Worm (Caenorhabditis elegans) whole organism, L4/young adult: Measurements from ENCODE around the gene htrl-1.
"Not testable (repeated sequence)": the region's sequence is repeated elsewhere in the genome, so short reads cannot be mapped to it uniquely, and the experiment has no call there.

ENCODE experiments used
- W03F9.2 ChIP-seq: fragments of 150-350 bp; optimal IDR thresholded peaks from 2 replicates; lab custom pipeline; 2014; ENCODE audit warnings: missing biosample characterization, missing genetic modification characterization
- dao-5 ChIP-seq: sonication (generic microtip); optimal IDR thresholded peaks from 2 replicates; lab custom pipeline; 2016; ENCODE audit warnings: missing genotype, missing genetic modification characterization, moderate library complexity, missing compliant biosample characterization
- him-1 ChIP-seq: sonication (generic microtip); optimal IDR thresholded peaks from 2 replicates; lab custom pipeline; 2016; ENCODE audit warnings: missing genotype, missing genetic modification reagents, missing genetic modification characterization, missing compliant biosample characterization

htrl-1 gene

DNA sequence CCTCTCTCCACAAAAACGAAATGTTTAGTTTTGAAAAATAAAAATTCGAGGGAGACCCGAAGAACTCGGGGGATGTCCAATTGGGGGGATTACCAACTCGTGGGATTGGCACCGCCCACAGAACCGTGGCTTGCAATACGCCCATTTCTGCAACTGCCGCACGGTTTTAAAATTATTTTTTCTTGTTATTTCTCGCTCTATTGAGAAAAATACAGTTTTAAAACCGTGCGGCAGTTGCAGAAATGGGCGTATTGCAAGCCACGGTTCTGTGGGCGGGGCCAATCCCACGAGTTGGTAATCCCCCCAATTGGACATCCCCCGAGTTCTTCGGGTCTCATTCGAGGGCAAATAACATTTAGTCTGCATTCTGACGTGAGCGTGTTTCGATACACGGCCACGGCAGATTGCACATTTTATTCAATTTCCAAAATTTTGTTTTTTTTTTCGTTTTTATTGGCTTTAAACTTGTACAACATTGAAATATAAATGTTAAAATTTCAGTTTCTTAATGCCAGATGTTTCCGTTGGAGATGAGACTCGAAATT lies 8.7 kb upstream of the htrl-1 start, which contains the start of the genes C55A6.1 and C55A6.10:
Gene C55A6.1, minus strand, starts transcription at position 116 of the 545 bp plus-strand sequence.
Gene C55A6.10, plus strand, starts transcription at position 495 of the 545 bp plus-strand sequence.
- peak; percentile 56 for TF ChIP-seq W03F9.2

DNA sequence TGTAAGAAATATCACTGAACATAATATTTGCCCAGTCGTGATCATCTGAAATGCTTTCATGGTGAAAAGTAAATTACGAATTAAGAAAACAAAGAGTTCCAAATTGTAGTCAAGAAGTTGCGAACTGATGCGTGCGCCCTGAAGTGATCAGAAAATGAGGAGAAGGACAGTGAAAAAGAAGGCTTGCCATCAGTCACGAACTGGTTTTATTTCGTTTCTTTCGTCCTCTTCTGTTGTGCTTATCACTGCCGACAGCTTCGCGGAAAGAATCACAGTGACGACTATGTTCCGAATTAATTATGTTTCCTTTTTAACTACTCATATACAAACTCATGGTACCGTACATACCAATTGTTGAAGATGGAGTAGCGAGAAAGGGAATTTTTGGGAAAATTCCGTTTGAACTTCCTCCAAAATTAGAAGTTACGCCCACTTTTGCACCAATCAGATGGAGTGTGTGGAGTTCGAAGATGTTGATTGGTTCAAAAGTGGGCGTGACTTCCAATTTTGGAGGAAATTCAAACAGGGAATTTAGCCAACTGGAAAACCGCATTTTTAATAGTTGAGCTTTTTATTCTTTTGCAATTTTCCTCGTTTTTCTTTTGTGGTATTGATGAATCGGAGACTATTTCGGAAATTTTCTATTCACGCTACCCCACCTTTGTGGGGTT lies 7.0 kb upstream of the htrl-1 start, which contains the start of gene C55A6.12:
Gene C55A6.12, minus strand, starts transcription at position 51 of the 671 bp plus-strand sequence.
- TF ChIP-seq him-1 (tag; lab: Kevin White, UChicago) (no peak), W03F9.2 (no peak), dao-5 (tag; lab: Kevin White, UChicago) (no peak)

DNA sequence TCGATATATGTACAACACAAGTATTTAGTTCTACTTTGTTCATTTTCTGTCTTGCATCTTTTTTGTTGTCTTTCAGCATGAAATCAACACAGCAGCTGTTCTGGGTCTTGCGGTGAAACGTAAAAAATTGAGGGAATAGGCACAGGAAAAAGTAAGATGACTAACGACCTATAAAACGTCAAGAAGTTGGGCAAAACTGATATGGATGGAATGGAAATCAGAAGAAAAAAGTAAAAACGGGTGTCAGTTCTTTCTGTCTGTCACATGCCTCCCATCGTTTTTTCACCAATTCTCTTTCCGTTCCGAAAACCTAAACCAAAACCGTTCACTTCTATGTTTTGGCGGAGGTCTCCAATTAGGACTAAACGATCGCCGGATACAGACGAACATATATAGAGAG lies 4.8 kb upstream of the htrl-1 start:
- TF ChIP-seq dao-5 (tag; lab: Kevin White, UChicago): no peak
- no peak for TF ChIP-seq him-1 (tag; lab: Kevin White, UChicago)
- TF ChIP-seq W03F9.2: no peak

DNA sequence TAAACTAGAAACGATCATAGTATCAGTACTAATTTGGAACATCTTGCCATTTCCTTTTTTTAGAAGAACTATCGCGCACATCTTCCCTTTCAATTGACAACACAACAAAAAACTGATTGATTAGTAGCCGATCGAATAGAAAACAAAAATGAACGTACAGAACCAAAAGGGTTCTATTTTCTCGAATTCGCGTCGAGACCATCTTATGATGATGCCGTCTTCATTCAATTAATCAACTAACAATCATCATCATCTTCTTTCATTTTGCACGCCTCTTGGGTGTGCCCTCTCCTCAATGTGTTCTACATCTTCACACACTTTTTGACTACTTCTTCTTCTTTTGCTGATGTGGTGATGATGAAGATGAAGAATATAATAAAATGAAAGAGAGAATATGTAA lies 3.6 kb upstream of the htrl-1 start:
- no peak for TF ChIP-seq dao-5 (tag; lab: Kevin White, UChicago)
- TF ChIP-seq him-1 (tag; lab: Kevin White, UChicago): no peak
- no peak for TF ChIP-seq W03F9.2

DNA sequence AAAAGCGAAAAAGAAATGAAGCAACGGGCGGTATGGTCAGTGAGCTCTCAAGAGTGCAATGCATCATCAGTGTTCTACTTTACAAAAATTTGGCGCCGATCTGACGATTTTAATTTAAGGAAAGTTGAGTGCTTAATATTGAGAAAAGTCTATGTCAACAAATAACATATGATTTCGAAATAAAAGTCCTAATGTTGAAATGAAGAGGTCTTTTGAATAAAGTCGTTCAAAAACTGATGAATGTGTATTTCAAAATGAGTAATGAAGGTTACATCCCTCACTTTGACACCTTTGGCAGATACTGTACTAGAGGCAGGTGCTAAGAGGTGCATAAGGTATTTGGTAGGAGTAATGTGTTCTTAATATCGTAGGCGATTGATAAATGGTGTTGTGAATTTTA lies 1.3 kb upstream of the htrl-1 start:
- no peak for TF ChIP-seq dao-5 (tag; lab: Kevin White, UChicago)
- TF ChIP-seq him-1 (tag; lab: Kevin White, UChicago): no peak
- TF ChIP-seq W03F9.2: no peak

DNA sequence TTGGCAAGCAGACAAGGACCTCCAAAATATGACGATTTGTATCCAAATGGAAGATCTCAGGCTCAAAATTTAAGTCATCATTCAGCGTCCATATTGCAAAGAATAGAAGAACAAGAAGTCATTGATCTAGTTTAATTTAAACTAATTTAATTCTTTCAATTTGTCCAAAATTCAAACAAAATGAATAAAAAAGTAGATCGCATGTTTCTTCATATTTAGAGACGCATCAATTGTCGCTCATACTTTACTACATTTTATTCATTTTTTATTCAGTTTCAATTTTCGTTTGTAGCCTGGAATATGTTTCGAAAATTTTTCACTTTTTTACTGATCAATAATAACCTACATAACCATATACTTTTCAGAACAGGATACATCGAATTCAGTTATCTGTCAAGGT lies 3.7 kb downstream of the htrl-1 start, which contains the start of gene T11F9.21:
Gene T11F9.21, plus strand, starts transcription at position 301 of the 400 bp plus-strand sequence.
- TF ChIP-seq him-1 (tag; lab: Kevin White, UChicago): no peak
- no peak for TF ChIP-seq dao-5 (tag; lab: Kevin White, UChicago)
- TF ChIP-seq W03F9.2: no peak

DNA sequence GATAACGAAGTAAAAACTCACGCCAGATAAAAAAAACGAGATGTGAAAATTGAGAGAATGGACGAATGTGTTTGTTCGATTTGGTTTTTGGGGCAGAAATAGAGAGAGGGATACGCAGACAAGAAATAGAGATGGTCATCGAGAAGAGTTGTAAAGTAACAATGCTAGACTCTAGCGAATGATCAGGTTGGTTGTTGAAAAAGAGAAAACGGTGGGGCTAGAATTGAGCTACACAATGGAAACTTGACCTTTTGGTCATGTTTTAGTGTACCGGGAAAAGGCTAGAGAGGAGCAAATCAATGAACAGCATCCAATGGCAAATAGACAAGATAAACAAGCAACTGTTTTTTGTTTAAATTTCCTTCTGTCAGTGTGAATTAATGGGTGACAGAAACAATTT lies 5.8 kb downstream of the htrl-1 start, which contains the start of gene dhs-19:
Gene dhs-19, minus strand, starts transcription at position 101 of the 400 bp plus-strand sequence.
- TF ChIP-seq him-1 (tag; lab: Kevin White, UChicago) (no peak), dao-5 (tag; lab: Kevin White, UChicago) (no peak), W03F9.2 (no peak)

DNA sequence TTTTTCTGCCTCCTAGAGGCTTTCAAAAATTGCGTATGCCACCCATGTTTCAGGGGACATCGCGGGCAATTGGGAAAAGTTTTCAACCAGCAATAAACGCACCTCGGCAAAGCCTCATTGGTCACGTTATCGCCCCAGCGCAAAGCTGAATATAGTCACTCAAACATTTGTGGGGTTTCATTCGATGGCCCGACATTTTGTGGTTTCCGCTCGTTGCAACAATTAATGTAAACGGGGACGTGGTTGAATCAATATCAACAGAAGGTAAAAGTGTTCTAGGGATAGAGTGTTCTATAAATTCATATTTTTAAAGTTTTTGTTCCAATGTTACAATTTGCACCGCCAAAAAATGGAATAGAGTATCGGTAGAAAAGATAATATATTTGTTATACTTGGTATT lies 7.9 kb downstream of the htrl-1 start:
- no peak for TF ChIP-seq dao-5 (tag; lab: Kevin White, UChicago)
- no peak for TF ChIP-seq W03F9.2
- TF ChIP-seq him-1 (tag; lab: Kevin White, UChicago): no peak

DNA sequence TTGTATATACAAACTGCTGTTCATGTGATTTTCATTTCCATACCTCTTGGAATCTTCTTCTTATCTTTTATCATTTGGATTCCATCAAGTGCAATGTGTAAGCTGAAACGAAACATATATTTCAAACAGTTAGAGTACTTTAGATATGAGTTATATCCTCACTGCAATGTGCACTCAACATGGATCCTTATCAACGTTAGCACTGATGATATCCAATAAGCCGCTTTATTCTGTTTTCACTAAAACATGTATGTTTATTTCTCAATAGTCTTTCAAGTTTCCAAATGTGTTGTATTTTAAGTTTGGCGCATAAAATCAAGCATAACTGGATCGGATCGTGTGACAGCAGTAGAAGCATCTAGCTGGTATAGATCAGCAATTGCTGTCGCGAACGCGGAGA lies 9.5 kb downstream of the htrl-1 start, which contains the start of gene T11F9.10:
Gene T11F9.10, plus strand, starts transcription at position 301 of the 400 bp plus-strand sequence.
- TF ChIP-seq dao-5 (tag; lab: Kevin White, UChicago): no peak
- no peak for TF ChIP-seq W03F9.2
- TF ChIP-seq him-1 (tag; lab: Kevin White, UChicago): no peak

DNA sequence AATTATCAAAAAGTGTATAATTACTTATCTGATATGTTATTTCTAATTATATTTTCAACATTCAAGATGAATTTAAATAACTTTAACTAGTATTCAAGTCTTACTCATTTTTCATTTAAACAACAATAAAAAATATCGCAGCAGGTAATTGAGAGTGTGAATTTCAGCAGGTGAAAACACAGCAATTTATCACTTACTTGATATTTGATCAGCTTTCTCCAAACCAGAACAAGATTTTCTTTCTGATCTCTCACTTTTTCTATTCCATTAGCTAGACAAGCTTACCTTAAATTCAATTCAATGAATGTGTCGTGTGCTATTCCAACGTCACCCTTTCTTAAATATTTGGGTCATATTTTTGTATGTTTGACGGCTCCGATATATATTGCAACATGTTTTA lies 10.6 kb downstream of the htrl-1 start, which contains the start of gene srh-1:
Gene srh-1, plus strand, starts transcription at position 301 of the 400 bp plus-strand sequence.
- TF ChIP-seq dao-5 (tag; lab: Kevin White, UChicago): no peak
- TF ChIP-seq him-1 (tag; lab: Kevin White, UChicago): no peak
- TF ChIP-seq W03F9.2: no peak

DNA sequence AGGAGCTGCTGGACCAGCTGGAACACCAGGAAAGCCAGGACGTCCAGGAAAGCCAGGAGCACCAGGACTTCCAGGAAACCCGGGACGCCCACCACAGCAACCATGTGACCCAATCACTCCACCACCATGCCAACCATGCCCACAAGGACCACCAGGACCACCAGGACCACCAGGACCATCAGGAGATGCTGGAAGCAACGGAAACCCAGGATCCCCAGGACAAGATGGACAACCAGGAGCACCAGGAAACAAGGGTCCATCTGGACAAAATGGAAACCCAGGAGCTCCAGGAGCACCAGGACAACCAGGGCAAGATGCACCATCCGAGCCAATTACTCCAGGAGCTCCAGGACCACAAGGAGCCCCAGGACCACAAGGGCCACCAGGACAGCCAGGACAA lies 11.8 kb downstream of the htrl-1 start:
- no peak for TF ChIP-seq him-1 (tag; lab: Kevin White, UChicago)
- TF ChIP-seq W03F9.2: no peak
- TF ChIP-seq dao-5 (tag; lab: Kevin White, UChicago): no peak

DNA sequence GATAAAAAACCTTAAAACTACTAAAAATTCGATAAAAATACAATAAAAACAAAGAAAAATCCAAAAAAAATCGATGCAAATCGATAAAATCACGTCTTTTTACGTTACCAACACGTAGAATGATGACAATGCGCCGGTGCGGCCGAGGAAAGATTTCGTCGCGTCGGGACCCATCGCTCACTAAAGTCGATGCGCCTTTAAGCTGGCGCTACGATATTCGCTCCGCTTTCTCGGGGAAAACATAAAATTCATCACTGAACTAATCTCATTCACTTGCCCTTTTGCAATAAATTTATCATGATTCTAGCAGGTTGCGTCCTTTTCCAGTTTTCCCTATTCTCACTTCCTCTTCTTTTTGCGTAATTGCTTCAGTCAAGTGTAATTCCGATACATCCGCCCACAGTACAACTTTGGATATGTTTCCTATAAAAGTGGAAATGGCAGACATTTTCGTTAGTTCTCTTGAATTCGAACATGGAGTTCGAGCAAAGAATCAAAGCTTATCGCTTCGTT lies 12.5 kb downstream of the htrl-1 start, which contains the start of gene col-157:
Gene col-157, plus strand, starts transcription at position 463 of the 513 bp plus-strand sequence.
- not testable (repeated sequence) for TF ChIP-seq W03F9.2; dao-5 (tag; lab: Kevin White, UChicago); him-1 (tag; lab: Kevin White, UChicago)

DNA sequence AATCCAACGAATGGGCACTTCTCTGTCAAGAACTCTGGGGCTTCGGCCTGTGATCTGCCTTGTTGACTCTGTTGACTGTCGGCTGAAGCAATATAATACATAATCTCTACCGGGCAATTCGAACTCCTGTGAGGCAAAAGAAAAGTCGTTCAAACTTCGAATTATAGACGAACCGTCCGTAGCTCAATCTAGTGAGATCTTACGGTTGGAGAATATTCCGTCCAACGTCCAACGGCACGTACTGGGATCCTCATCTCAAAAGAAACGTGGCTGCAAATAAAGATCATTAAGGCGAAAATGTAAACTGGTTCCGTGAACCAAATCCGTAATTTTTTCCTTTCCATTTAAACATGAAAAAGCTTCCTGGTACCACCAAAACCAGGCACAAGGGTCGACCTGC lies 15.4 kb downstream of the htrl-1 start, which contains the start of gene T11F9.14:
Gene T11F9.14, minus strand, starts transcription at position 101 of the 400 bp plus-strand sequence.
- TF ChIP-seq dao-5 (tag; lab: Kevin White, UChicago); him-1 (tag; lab: Kevin White, UChicago); W03F9.2: not testable (repeated sequence)

DNA sequence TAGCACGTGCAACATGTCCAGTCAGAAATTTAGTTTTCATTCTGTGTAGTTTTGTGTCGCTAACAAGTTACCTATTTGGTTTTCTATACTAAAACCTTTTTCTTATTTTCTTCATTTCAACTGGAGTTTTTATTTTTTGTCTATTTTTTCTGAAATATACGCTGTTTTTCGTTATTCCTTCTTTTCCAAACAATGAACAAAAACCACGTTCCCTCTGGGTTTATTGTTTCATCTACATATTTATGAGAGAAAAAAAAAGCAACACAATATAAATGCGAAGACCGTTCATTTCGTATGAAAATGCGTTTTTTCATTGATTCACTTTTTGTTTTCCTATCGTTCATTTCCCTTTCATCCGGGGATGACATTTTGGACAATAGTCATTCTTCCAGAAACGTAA lies 16.8 kb downstream of the htrl-1 start, which contains the start of gene T11F9.22:
Gene T11F9.22, plus strand, starts transcription at position 301 of the 400 bp plus-strand sequence.
- TF ChIP-seq W03F9.2 (no peak), dao-5 (tag; lab: Kevin White, UChicago) (no peak), him-1 (tag; lab: Kevin White, UChicago) (no peak)
